Worm (Caenorhabditis elegans) whole organism, early embryonic: ENCODE measurements around the gene pud-4.

ENCODE experiments used
- B0310.2 ChIP-seq: sonication (generic microtip); optimal IDR thresholded peaks from 2 replicates; lab custom pipeline; 2016; ENCODE audit warnings: mild to moderate bottlenecking, missing genetic modification characterization, missing compliant biosample characterization
- F13C5.2 ChIP-seq: sonication (generic microtip); optimal IDR thresholded peaks from 2 replicates; lab custom pipeline; 2017; ENCODE audit warnings: mild to moderate bottlenecking, missing genetic modification characterization, inconsistent platforms, missing compliant biosample characterization
- aly-1 ChIP-seq: sonication (generic microtip); optimal IDR thresholded peaks from 2 replicates; lab custom pipeline; 2016; ENCODE audit warnings: missing genetic modification characterization, missing compliant biosample characterization
- ama-1 ChIP-seq: fragments of 150-350 bp; optimal IDR thresholded peaks from 2 replicates; lab custom pipeline; 2014
- ceh-13 ChIP-seq: fragments of 200-800 bp; sonication (Bioruptor generic); optimal IDR thresholded peaks from 2 replicates; lab custom pipeline; 2018; ENCODE audit warnings: mild to moderate bottlenecking, missing genetic modification characterization, missing compliant biosample characterization
- ceh-36 ChIP-seq: sonication (generic microtip); optimal IDR thresholded peaks from 2 replicates; lab custom pipeline; 2016; ENCODE audit warnings: missing genetic modification characterization, inconsistent platforms, missing compliant biosample characterization
- ets-7 ChIP-seq: sonication (generic microtip); optimal IDR thresholded peaks from 2 replicates; lab custom pipeline; 2016; ENCODE audit warnings: missing genotype, missing genetic modification characterization, missing compliant biosample characterization
- flt-1 ChIP-seq: fragments of 200-800 bp; sonication (Bioruptor generic); IDR thresholded peaks from 2 replicates; pipeline ENCODE4 v1.3.6; 2022; ENCODE audit warnings: missing genetic modification characterization, missing compliant biosample characterization
- hmbx-1 ChIP-seq: sonication (generic microtip); optimal IDR thresholded peaks from 2 replicates; lab custom pipeline; 2016; ENCODE audit warnings: mild to moderate bottlenecking, missing genetic modification characterization, missing compliant biosample characterization
- hmg-4 ChIP-seq: fragments of 200-800 bp; sonication (Bioruptor generic); optimal IDR thresholded peaks from 2 replicates; lab custom pipeline; 2018; ENCODE audit warnings: mild to moderate bottlenecking, missing genetic modification characterization, missing compliant biosample characterization
- hnd-1 ChIP-seq: sonication (generic microtip); optimal IDR thresholded peaks from 2 replicates; lab custom pipeline; 2016; ENCODE audit warnings: missing genetic modification characterization, missing compliant biosample characterization
- pes-1 ChIP-seq: fragments of 200-800 bp; sonication (Bioruptor generic); IDR thresholded peaks from 2 replicates; pipeline ENCODE4 v1.3.6; 2022; ENCODE audit warnings: missing genetic modification reagents, missing genetic modification characterization, missing compliant biosample characterization
- scrt-1 ChIP-seq: fragments of 200-800 bp; sonication (Bioruptor generic); IDR thresholded peaks from 2 replicates; pipeline ENCODE4 v1.3.6; 2022; ENCODE audit warnings: missing genetic modification characterization, missing compliant biosample characterization
- sea-1 ChIP-seq: fragments of 200-800 bp; sonication (Bioruptor generic); conservative IDR thresholded peaks from 2 replicates; pipeline ENCODE4 v1.3.6; 2022; ENCODE audit warnings: missing genetic modification characterization, missing compliant biosample characterization
- tbx-11 ChIP-seq: fragments of 200-800 bp; sonication (Bioruptor generic); IDR thresholded peaks from 2 replicates; pipeline ENCODE4 v1.3.6; 2022; ENCODE audit warnings: missing genetic modification characterization, missing compliant biosample characterization
- tbx-37 ChIP-seq: fragments of 200-800 bp; sonication (Bioruptor generic); conservative IDR thresholded peaks from 2 replicates; pipeline ENCODE4 v1.3.6; 2022; ENCODE audit warnings: missing genetic modification reagents, missing genetic modification characterization, missing compliant biosample characterization
- tra-4 ChIP-seq: sonication (generic microtip); optimal IDR thresholded peaks from 2 replicates; lab custom pipeline; 2017; ENCODE audit warnings: missing genetic modification characterization, missing compliant biosample characterization

pud-4 gene

ce11 chrV:2341285-2341684 is 14.8 kb downstream of the pud-4 start, which contains the start of gene irld-30:
irld-30 (minus strand) TSS chrV:2341385.
- TF ChIP-seq ets-7 (tag; lab: Kevin White, UChicago) (no peak), flt-1 (no peak), hmg-4 (GFP tag; lab: Kevin White, UChicago) (no peak), sea-1 (GFP tag; lab: Robert Waterston, UW) (no peak), ama-1 (lab: Kevin White, UChicago) (no peak), F13C5.2 (tag; lab: Kevin White, UChicago) (no peak), hmbx-1 (tag; lab: Kevin White, UChicago) (no peak), pes-1 (GFP tag; lab: Robert Waterston, UW) (no peak), tbx-11 (GFP tag; lab: Robert Waterston, UW) (no peak), tbx-37 (GFP tag; lab: Robert Waterston, UW) (no peak)

- TF ChIP-seq ceh-36 (tag; lab: Kevin White, UChicago) (no peak), pes-1 (GFP tag; lab: Robert Waterston, UW) (no peak), tra-4 (tag; lab: Kevin White, UChicago) (no peak), B0310.2 (no peak), hmg-4 (GFP tag; lab: Kevin White, UChicago) (no peak), flt-1 (no peak), scrt-1 (GFP tag; lab: Robert Waterston, UW) (no peak), ceh-13 (no peak), ama-1 (lab: Kevin White, UChicago) (no peak), hnd-1 (no peak)
Observed at ce11 chrV:2342083-2342482, 15.6 kb downstream of the pud-4 start.

ce11 chrV:2343572-2343971 is 17.1 kb downstream of the pud-4 start:
- no peak for TF ChIP-seq ets-7 (tag; lab: Kevin White, UChicago)
- no peak for TF ChIP-seq aly-1 (tag; lab: Kevin White, UChicago)
- no peak for TF ChIP-seq tbx-11 (GFP tag; lab: Robert Waterston, UW)
- no peak for TF ChIP-seq ceh-13
- no peak for TF ChIP-seq flt-1
- TF ChIP-seq pes-1 (GFP tag; lab: Robert Waterston, UW) = no peak
- no peak for TF ChIP-seq hmbx-1 (tag; lab: Kevin White, UChicago)
- TF ChIP-seq ama-1 (lab: Kevin White, UChicago) = no peak
- no peak for TF ChIP-seq hmg-4 (GFP tag; lab: Kevin White, UChicago)
- TF ChIP-seq sea-1 (GFP tag; lab: Robert Waterston, UW) = no peak
- TF ChIP-seq hnd-1 = no peak
- no peak for TF ChIP-seq scrt-1 (GFP tag; lab: Robert Waterston, UW)
- TF ChIP-seq tbx-37 (GFP tag; lab: Robert Waterston, UW) = no peak
- no peak for TF ChIP-seq B0310.2
- no peak for TF ChIP-seq tra-4 (tag; lab: Kevin White, UChicago)
- no peak for TF ChIP-seq F13C5.2 (tag; lab: Kevin White, UChicago)
- TF ChIP-seq ceh-36 (tag; lab: Kevin White, UChicago) = no peak
